Worm (Caenorhabditis elegans) whole organism, L4 larva: Measurements from ENCODE around the gene srh-177.

Experiments
- R02D3.7 ChIP-seq: fragments of 150-350 bp; sonication (generic microtip); optimal IDR thresholded peaks from 3 replicates; lab custom pipeline; 2014; ENCODE audit warnings: missing biosample characterization, missing genetic modification characterization
- T26A8.4 ChIP-seq: fragments of 200-800 bp; sonication (Bioruptor generic); IDR thresholded peaks from 2 replicates; pipeline ENCODE4 v1.3.6; 2022; ENCODE audit warnings: missing genetic modification characterization, missing compliant biosample characterization
- Y105C5A.15 ChIP-seq: fragments of 200-800 bp; sonication (Bioruptor generic); IDR thresholded peaks from 2 replicates; pipeline ENCODE4 v1.3.6; 2022; ENCODE audit warnings: missing genetic modification characterization, missing compliant biosample characterization
- Y48G9A.11 ChIP-seq: fragments of 200-800 bp; sonication (Bioruptor generic); IDR thresholded peaks from 2 replicates; pipeline ENCODE4 v1.3.6; 2022; ENCODE audit warnings: missing genetic modification reagents, missing genetic modification characterization, missing compliant biosample characterization
- Y5F2A.4 ChIP-seq: fragments of 200-800 bp; sonication (Bioruptor generic); optimal IDR thresholded peaks from 2 replicates; lab custom pipeline; 2018; ENCODE audit warnings: mild to moderate bottlenecking, missing genetic modification characterization, missing compliant biosample characterization
- ZK337.2 ChIP-seq: fragments of 200-800 bp; sonication (Bioruptor generic); IDR thresholded peaks from 2 replicates; pipeline ENCODE4 v1.3.6; 2022; ENCODE audit warnings: missing genetic modification reagents, missing genetic modification characterization, missing compliant biosample characterization
- aha-1 ChIP-seq: fragments of 150-350 bp; peaks from one replicate; lab custom pipeline; 2014; ENCODE audit warnings: missing biosample characterization, missing genetic modification characterization
- aly-2 ChIP-seq: sonication (generic microtip); optimal IDR thresholded peaks from 2 replicates; lab custom pipeline; 2018; ENCODE audit warnings: missing biosample characterization, missing genetic modification characterization
- arid-1 ChIP-seq: fragments of 200-800 bp; sonication (Bioruptor generic); conservative IDR thresholded peaks from 2 replicates; pipeline ENCODE4 v1.3.6; 2022; ENCODE audit warnings: missing genetic modification reagents, missing genetic modification characterization, missing compliant biosample characterization
- ceh-20 ChIP-seq: fragments of 200-800 bp; sonication (Bioruptor generic); IDR thresholded peaks from 2 replicates; pipeline ENCODE4 v1.3.6; 2022; ENCODE audit warnings: missing genetic modification reagents, missing genetic modification characterization, missing compliant biosample characterization
- ceh-62 ChIP-seq: sonication (generic microtip); optimal IDR thresholded peaks from 2 replicates; lab custom pipeline; 2017; ENCODE audit warnings: missing biosample characterization, missing genetic modification characterization
- ceh-82 ChIP-seq: sonication (generic microtip); optimal IDR thresholded peaks from 2 replicates; lab custom pipeline; 2017; ENCODE audit warnings: missing biosample characterization, missing genetic modification characterization
- cey-2 ChIP-seq: sonication (generic microtip); optimal IDR thresholded peaks from 3 replicates; lab custom pipeline; 2017; ENCODE audit warnings: missing genetic modification characterization, mild to moderate bottlenecking, missing compliant biosample characterization, antibody characterized with exemption, borderline replicate concordance; ENCODE audit not compliant: insufficient read depth
- daf-12 ChIP-seq: fragments of 150-350 bp; optimal IDR thresholded peaks from 2 replicates; lab custom pipeline; 2014; ENCODE audit warnings: missing biosample characterization, missing genetic modification reagents, missing genetic modification characterization
- daf-8 ChIP-seq: fragments of 200-800 bp; sonication (Bioruptor generic); IDR thresholded peaks from 2 replicates; pipeline ENCODE4 v1.3.6; 2022; ENCODE audit warnings: missing genetic modification characterization, missing compliant biosample characterization
- dmd-6 ChIP-seq: fragments of 200-800 bp; sonication (Bioruptor generic); IDR thresholded peaks from 2 replicates; pipeline ENCODE4 v1.3.6; 2022; ENCODE audit warnings: missing genetic modification reagents, missing genetic modification characterization, missing compliant biosample characterization
- egl-27 ChIP-seq: sonication (generic microtip); optimal IDR thresholded peaks from 3 replicates; lab custom pipeline; 2017; ENCODE audit warnings: missing biosample characterization, missing genetic modification reagents, missing genetic modification characterization
- egl-43 ChIP-seq: fragments of 200-800 bp; sonication (Bioruptor generic); IDR thresholded peaks from 2 replicates; pipeline ENCODE4 v1.3.6; 2022; ENCODE audit warnings: missing genetic modification reagents, missing genetic modification characterization, missing compliant biosample characterization
- fkh-10 ChIP-seq: fragments of 150-350 bp; optimal IDR thresholded peaks from 2 replicates; lab custom pipeline; 2014; ENCODE audit warnings: missing biosample characterization, missing genetic modification reagents, missing genetic modification characterization
- fos-1 ChIP-seq: fragments of 150-350 bp; optimal IDR thresholded peaks from 2 replicates; lab custom pipeline; 2014; ENCODE audit warnings: missing biosample characterization, missing genetic modification characterization
- gei-8 ChIP-seq: fragments of 200-800 bp; sonication (Bioruptor generic); optimal IDR thresholded peaks from 2 replicates; lab custom pipeline; 2018; ENCODE audit warnings: mild to moderate bottlenecking, missing genetic modification characterization, missing compliant biosample characterization
- hif-1 ChIP-seq, 2 experiments: sonication (generic microtip); optimal IDR thresholded peaks; 2 replicates each; lab custom pipeline; 2016 to 2017; ENCODE audit warnings: missing compliant biosample characterization in 2 of 2, missing genetic modification characterization in 2 of 2, missing genetic modification reagents in 2 of 2, missing genotype in 2 of 2, mild to moderate bottlenecking in 1 of 2
- hlh-30 ChIP-seq: sonication (generic microtip); optimal IDR thresholded peaks from 2 replicates; lab custom pipeline; 2017; ENCODE audit warnings: antibody characterized with exemption, mild to moderate bottlenecking, missing genetic modification characterization, missing compliant biosample characterization; ENCODE audit not compliant: insufficient read depth
- jun-1 ChIP-seq: fragments of 150-350 bp; optimal IDR thresholded peaks from 2 replicates; lab custom pipeline; 2014; ENCODE audit warnings: missing biosample characterization, missing genetic modification reagents, missing genetic modification characterization
- lim-7 ChIP-seq: fragments of 200-800 bp; sonication (Bioruptor generic); IDR thresholded peaks from 2 replicates; pipeline ENCODE4 v1.3.6; 2022; ENCODE audit warnings: missing genetic modification characterization, missing compliant biosample characterization
- lin-1 ChIP-seq: fragments of 200-800 bp; sonication (Bioruptor generic); IDR thresholded peaks from 2 replicates; pipeline ENCODE4 v1.3.6; 2022; ENCODE audit warnings: missing genetic modification reagents, missing genetic modification characterization, missing compliant biosample characterization
- lin-29 ChIP-seq: fragments of 200-800 bp; sonication (Bioruptor generic); IDR thresholded peaks from 2 replicates; pipeline ENCODE4 v1.3.6; 2022; ENCODE audit warnings: missing genetic modification reagents, missing genetic modification characterization, missing compliant biosample characterization
- lin-38 ChIP-seq: fragments of 200-800 bp; sonication (Bioruptor generic); IDR thresholded peaks from 2 replicates; pipeline ENCODE4 v1.3.6; 2022; ENCODE audit warnings: missing genetic modification reagents, missing genetic modification characterization, missing compliant biosample characterization
- lsy-2 ChIP-seq, 2 experiments: fragments of 150-350 bp in 1 of 2; sonication (generic microtip) in 1 of 2; optimal IDR thresholded peaks; 2 replicates each; lab custom pipeline; 2014 to 2017; ENCODE audit warnings: missing biosample characterization in 2 of 2, missing genetic modification characterization in 2 of 2
- madf-5 ChIP-seq, 2 experiments: fragments of 200-800 bp; sonication (Bioruptor generic); IDR thresholded peaks; 2 replicates each; pipeline ENCODE4 v1.3.6; 2022; ENCODE audit warnings: missing compliant biosample characterization in 2 of 2, missing genetic modification characterization in 2 of 2
- madf-9 ChIP-seq: fragments of 200-800 bp; sonication (Bioruptor generic); conservative IDR thresholded peaks from 2 replicates; pipeline ENCODE4 v1.3.6; 2022; ENCODE audit warnings: missing genetic modification reagents, missing genetic modification characterization, missing compliant biosample characterization
- mdt-29 ChIP-seq: fragments of 200-800 bp; sonication (Bioruptor generic); IDR thresholded peaks from 2 replicates; pipeline ENCODE4 v1.3.6; 2022; ENCODE audit warnings: missing genetic modification reagents, missing genetic modification characterization, missing compliant biosample characterization
- mep-1 ChIP-seq: fragments of 150-350 bp; sonication (generic microtip); optimal IDR thresholded peaks from 3 replicates; lab custom pipeline; 2014; ENCODE audit warnings: missing biosample characterization, missing genetic modification characterization
- nhr-28 ChIP-seq: fragments of 150-350 bp; optimal IDR thresholded peaks from 2 replicates; lab custom pipeline; 2014; ENCODE audit warnings: missing biosample characterization, missing genetic modification characterization
- nhr-48 ChIP-seq: sonication (generic microtip); optimal IDR thresholded peaks from 2 replicates; lab custom pipeline; 2016; ENCODE audit warnings: mild to moderate bottlenecking, missing genetic modification characterization, missing compliant biosample characterization
- nhr-6 ChIP-seq: fragments of 150-350 bp; optimal IDR thresholded peaks from 2 replicates; lab custom pipeline; 2014; ENCODE audit warnings: missing biosample characterization, missing genetic modification characterization
- nhr-77 ChIP-seq: fragments of 150-350 bp; optimal IDR thresholded peaks from 2 replicates; lab custom pipeline; 2014; ENCODE audit warnings: missing biosample characterization, missing genetic modification characterization
- pha-4 ChIP-seq, 2 experiments: fragments of 150-350 bp in 1 of 2; fragments of 200-800 bp in 1 of 2; sonication (Bioruptor generic) in 1 of 2; IDR thresholded peaks in 1 of 2; optimal IDR thresholded peaks in 1 of 2; 2 replicates each; pipeline versions ENCODE4 v1.3.6 to Lab custom; 2014 to 2022; ENCODE audit warnings: missing genetic modification characterization in 2 of 2, missing genetic modification reagents in 2 of 2, missing biosample characterization in 1 of 2, missing compliant biosample characterization in 1 of 2
- sdz-12 ChIP-seq: fragments of 200-800 bp; sonication (Bioruptor generic); optimal IDR thresholded peaks from 2 replicates; lab custom pipeline; 2018; ENCODE audit warnings: mild to moderate bottlenecking, missing genetic modification characterization, missing compliant biosample characterization
- skn-1 ChIP-seq: fragments of 150-350 bp; optimal IDR thresholded peaks from 2 replicates; lab custom pipeline; 2014; ENCODE audit warnings: missing biosample characterization, missing genetic modification characterization
- snpc-1.2 ChIP-seq: fragments of 200-800 bp; sonication (Bioruptor generic); IDR thresholded peaks from 2 replicates; pipeline ENCODE4 v1.3.6; 2022; ENCODE audit warnings: missing genetic modification reagents, missing genetic modification characterization, missing compliant biosample characterization
- spr-1 ChIP-seq: sonication (generic microtip); optimal IDR thresholded peaks from 2 replicates; lab custom pipeline; 2016; ENCODE audit warnings: mild to moderate bottlenecking, missing genetic modification characterization, missing compliant biosample characterization
- spr-3 ChIP-seq: fragments of 200-800 bp; sonication (Bioruptor generic); optimal IDR thresholded peaks from 2 replicates; lab custom pipeline; 2018; ENCODE audit warnings: mild to moderate bottlenecking, missing genetic modification characterization, missing compliant biosample characterization
- tag-97 ChIP-seq: fragments of 200-800 bp; sonication (Bioruptor generic); IDR thresholded peaks from 2 replicates; pipeline ENCODE4 v1.3.6; 2022; ENCODE audit warnings: missing genetic modification characterization, missing compliant biosample characterization
- tra-1 ChIP-seq: fragments of 200-800 bp; sonication (Bioruptor generic); IDR thresholded peaks from 2 replicates; pipeline ENCODE4 v1.3.6; 2022; ENCODE audit warnings: missing genetic modification reagents, missing genetic modification characterization, missing compliant biosample characterization
- unc-62 ChIP-seq, 3 experiments: fragments of 150-350 bp in 1 of 3; sonication (generic microtip); optimal IDR thresholded peaks in 2 of 3; peaks in 1 of 3; 1 replicate in 1 of 3; 2 replicates in 2 of 3; lab custom pipeline; 2014 to 2017; ENCODE audit warnings: missing biosample characterization in 3 of 3, missing genetic modification characterization in 3 of 3, missing genetic modification reagents in 3 of 3, missing genotype in 1 of 3
- vab-7 ChIP-seq: fragments of 200-800 bp; sonication (Bioruptor generic); IDR thresholded peaks from 2 replicates; pipeline ENCODE4 v1.3.6; 2022; ENCODE audit warnings: missing genetic modification reagents, missing genetic modification characterization, missing compliant biosample characterization
- zag-1 ChIP-seq: fragments of 150-350 bp; optimal IDR thresholded peaks from 2 replicates; lab custom pipeline; 2014; ENCODE audit warnings: missing biosample characterization, missing genetic modification characterization
- zip-11 ChIP-seq: fragments of 200-800 bp; sonication (Bioruptor generic); IDR thresholded peaks from 2 replicates; pipeline ENCODE4 v1.3.6; 2022; ENCODE audit warnings: missing genetic modification characterization, missing compliant biosample characterization
- ztf-11 ChIP-seq: fragments of 150-350 bp; optimal IDR thresholded peaks from 2 replicates; lab custom pipeline; 2014; ENCODE audit warnings: missing biosample characterization, missing genetic modification characterization
- ztf-7 ChIP-seq: fragments of 150-350 bp; optimal IDR thresholded peaks from 2 replicates; lab custom pipeline; 2014; ENCODE audit warnings: missing biosample characterization, missing genetic modification characterization

The srh-177 gene

DNA sequence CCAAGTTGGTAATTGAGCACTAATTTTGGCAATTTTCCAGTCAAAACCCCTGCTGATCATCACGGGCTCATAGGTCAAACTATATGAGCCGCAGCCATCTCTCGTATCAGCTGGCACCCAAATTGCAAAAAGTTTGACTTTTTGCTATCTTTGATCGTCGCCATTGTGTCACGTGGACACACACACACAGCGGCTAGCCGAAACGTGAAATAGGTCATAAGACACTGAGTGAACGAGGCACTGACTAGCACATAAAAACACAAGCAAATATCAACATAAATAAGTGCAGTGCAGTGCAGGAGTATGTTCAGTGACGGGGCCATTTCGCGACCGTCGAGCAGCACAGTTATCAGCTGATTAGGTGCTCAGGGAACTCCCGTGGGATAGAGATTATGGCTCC is 49.7 kb upstream of the srh-177 start (continued):
- no peak for TF ChIP-seq madf-5 (GFP tag; IDR thresholded peaks at IDR 0.05; lab: Robert Waterston, UW)
- TF ChIP-seq zip-11 (GFP tag; lab: Robert Waterston, UW), result no peak
- peak; percentile 56; the same call in 1 of the 2 replicates for TF ChIP-seq tra-1 (GFP tag; lab: Robert Waterston, UW)
- no peak for TF ChIP-seq ZK337.2 (GFP tag; lab: Robert Waterston, UW)
- TF ChIP-seq Y48G9A.11 (GFP tag; lab: Robert Waterston, UW), result no peak
- TF ChIP-seq T26A8.4 (GFP tag; lab: Robert Waterston, UW), result peak; percentile 71
- TF ChIP-seq dmd-6 (GFP tag; lab: Robert Waterston, UW), result peak; percentile 91
- TF ChIP-seq ceh-20 (GFP tag; lab: Robert Waterston, UW), result 0 out of 2 replicates have a peak, but pooled peaks have one; percentile 43
- peak in 1 of 2 experiments; percentile 57 for TF ChIP-seq lsy-2 (tag; optimal IDR thresholded peaks at IDR 0.05; lab: Kevin White, UChicago)
- no peak for TF ChIP-seq Y105C5A.15 (GFP tag; lab: Robert Waterston, UW)
- no peak for TF ChIP-seq daf-8 (GFP tag; lab: Robert Waterston, UW)
- TF ChIP-seq fkh-10 (GFP tag; lab: Kevin White, UChicago), result no peak
- peak in 1 of 2 experiments; percentile 72 for TF ChIP-seq hif-1 (tag; optimal IDR thresholded peaks at IDR 0.05; lab: Kevin White, UChicago)
- TF ChIP-seq ceh-82, result no peak
- no peak for TF ChIP-seq lin-29 (GFP tag; lab: Robert Waterston, UW)
- no peak for TF ChIP-seq jun-1
- TF ChIP-seq pha-4 (GFP tag; IDR thresholded peaks at IDR 0.05; lab: Robert Waterston, UW), result peak; percentile 58; the same call in 1 of the 2 replicates
- peak; percentile 96 for TF ChIP-seq pha-4 (tag; optimal IDR thresholded peaks at IDR 0.05; lab: Kevin White, UChicago)
- no peak for TF ChIP-seq arid-1 (GFP tag; lab: Robert Waterston, UW)
- TF ChIP-seq spr-3, result no peak
- TF ChIP-seq skn-1 (tag; lab: Kevin White, UChicago), result no peak
- no peak for TF ChIP-seq fos-1 (tag; lab: Kevin White, UChicago)
- TF ChIP-seq aha-1 (tag; lab: Kevin White, UChicago), result peak; percentile 2
- TF ChIP-seq ztf-11 (tag; lab: Kevin White, UChicago), result no peak
- TF ChIP-seq egl-27 (tag; lab: Kevin White, UChicago), result no peak
- no peak for TF ChIP-seq lin-38 (GFP tag; lab: Robert Waterston, UW)
- no peak for TF ChIP-seq daf-12 (tag; lab: Kevin White, UChicago)
- TF ChIP-seq tag-97 (GFP tag; lab: Robert Waterston, UW), result no peak
- no peak for TF ChIP-seq snpc-1.2 (GFP tag; lab: Robert Waterston, UW)
- TF ChIP-seq nhr-28 (tag; lab: Kevin White, UChicago), result peak; percentile 84
- TF ChIP-seq nhr-77 (tag; lab: Kevin White, UChicago), result peak; percentile 90
- TF ChIP-seq unc-62 (GFP tag; optimal IDR thresholded peaks at IDR 0.05 in 1 of 2; lab: Kevin White, UChicago), result peak in 1 of 2 experiments; percentile 99
- no peak for TF ChIP-seq unc-62 (tag; optimal IDR thresholded peaks at IDR 0.05; lab: Kevin White, UChicago)
- no peak for TF ChIP-seq gei-8 (GFP tag; lab: Kevin White, UChicago)
- peak; percentile 97 for TF ChIP-seq hlh-30 (tag; lab: Kevin White, UChicago)
- no peak for TF ChIP-seq egl-43 (GFP tag; lab: Robert Waterston, UW)
- TF ChIP-seq lin-1 (GFP tag; lab: Robert Waterston, UW), result 0 out of 2 replicates have a peak, but pooled peaks have one; percentile 14
- no peak for TF ChIP-seq vab-7
- TF ChIP-seq Y5F2A.4 (GFP tag; lab: Kevin White, UChicago), result no peak
- TF ChIP-seq mep-1, result peak; percentile 71
- no peak for TF ChIP-seq aly-2 (tag; lab: Kevin White, UChicago)
- no peak for TF ChIP-seq spr-1 (tag; lab: Kevin White, UChicago)
- no peak for TF ChIP-seq sdz-12
- no peak for TF ChIP-seq ceh-62 (tag; lab: Kevin White, UChicago)
- peak; percentile 54; the same call in 1 of the 2 replicates for TF ChIP-seq mdt-29
- no peak for TF ChIP-seq madf-9 (GFP tag; lab: Robert Waterston, UW)
- no peak for TF ChIP-seq ztf-7 (tag; lab: Kevin White, UChicago)
- peak; percentile 81 for TF ChIP-seq nhr-6 (tag; lab: Kevin White, UChicago)
- peak; percentile 75 for TF ChIP-seq nhr-48
- no peak for TF ChIP-seq lim-7
- no peak for TF ChIP-seq zag-1 (tag; lab: Kevin White, UChicago)
- TF ChIP-seq R02D3.7, result no peak
- no peak for TF ChIP-seq cey-2 (tag; lab: Kevin White, UChicago)
